Worm (Caenorhabditis elegans): Measurements from ENCODE around the gene F59F5.5.

Gene F59F5.5

DNA sequence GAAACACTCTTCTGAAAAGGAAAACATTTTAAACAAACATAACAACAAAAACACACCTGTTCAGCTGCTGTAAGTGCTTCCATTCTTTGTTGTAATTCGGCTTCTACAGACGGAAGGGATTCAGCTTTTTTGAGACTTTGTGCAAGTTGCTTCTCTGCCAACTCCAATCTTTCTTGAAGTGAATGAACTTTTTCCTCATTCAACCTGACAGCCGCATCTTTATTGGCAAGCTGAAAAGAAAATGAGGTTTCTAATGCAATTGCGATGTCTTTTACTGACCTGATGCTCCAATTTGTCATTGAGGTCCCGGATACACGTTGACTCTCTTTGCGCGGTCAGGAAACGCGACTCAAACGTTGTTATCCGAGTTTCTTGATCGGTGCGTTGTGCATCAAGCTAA, 7.2 kb downstream of the F59F5.5 start:
- TF ChIP-seq ets-4 (tag; optimal IDR thresholded peaks at IDR 0.05) (no peak), pax-1 (tag; optimal IDR thresholded peaks at IDR 0.05) (no peak), lin-11 (tag; optimal IDR thresholded peaks at IDR 0.05) (no peak), ceh-14 (tag; optimal IDR thresholded peaks at IDR 0.05) (no peak), pag-3 (tag; optimal IDR thresholded peaks at IDR 0.05; ENCODE audit: borderline replicate concordance) (no peak)

- TF ChIP-seq ttx-3 (tag; optimal IDR thresholded peaks at IDR 0.05) = peak; percentile 4
- peak; percentile 93 for TF ChIP-seq ref-2 (tag; optimal IDR thresholded peaks at IDR 0.05)
- peak; percentile 92 for TF ChIP-seq ceh-18 (tag; optimal IDR thresholded peaks at IDR 0.05)
- TF ChIP-seq tbx-2 (tag; optimal IDR thresholded peaks at IDR 0.05) = peak; percentile 92
- no peak for TF ChIP-seq zip-5 (tag; optimal IDR thresholded peaks at IDR 0.05)
- TF ChIP-seq unc-55 (GFP tag; optimal IDR thresholded peaks at IDR 0.05) = peak; percentile 61
- TF ChIP-seq ztf-16 (tag; optimal IDR thresholded peaks at IDR 0.05) = no peak
- TF ChIP-seq che-1 (tag; optimal IDR thresholded peaks at IDR 0.05) = no peak
- TF ChIP-seq K09A11.1 (tag; optimal IDR thresholded peaks at IDR 0.05; ENCODE audit: insufficient read depth) = peak; percentile 44
- peak; percentile 34 for TF ChIP-seq sox-2 (GFP tag; IDR thresholded peaks at IDR 0.05)
- TF ChIP-seq ceh-9 (tag; optimal IDR thresholded peaks at IDR 0.05) = no peak
- TF ChIP-seq fkh-10 (GFP tag; optimal IDR thresholded peaks at IDR 0.05) = no peak
- no peak for TF ChIP-seq hlh-15 (tag; optimal IDR thresholded peaks at IDR 0.05)
- TF ChIP-seq C08G9.2 (tag; optimal IDR thresholded peaks at IDR 0.05) = peak; percentile 50
- TF ChIP-seq hlh-30 (tag; optimal IDR thresholded peaks at IDR 0.05; ENCODE audit: insufficient read depth) = peak; percentile 65
- TF ChIP-seq ahr-1 (tag; optimal IDR thresholded peaks at IDR 0.05) = peak; percentile 22
- peak; percentile 90 for TF ChIP-seq ceh-31 (tag; optimal IDR thresholded peaks at IDR 0.05)
- TF ChIP-seq tbx-7 (tag; optimal IDR thresholded peaks at IDR 0.05) = no peak
- TF ChIP-seq unc-3 (GFP tag; conservative IDR thresholded peaks at IDR 0.05) = no peak
- no peak for TF ChIP-seq unc-3 (tag; optimal IDR thresholded peaks at IDR 0.05)
- no peak for TF ChIP-seq pha-4 (tag; optimal IDR thresholded peaks at IDR 0.05)
- TF ChIP-seq F13H6.1 (tag; optimal IDR thresholded peaks at IDR 0.05) = peak; percentile 64
- TF ChIP-seq nhr-11 (tag; optimal IDR thresholded peaks at IDR 0.05) = no peak
- TF ChIP-seq hlh-8 (tag; optimal IDR thresholded peaks at IDR 0.05) = peak; percentile 33
- TF ChIP-seq dmd-4 (tag; optimal IDR thresholded peaks at IDR 0.05; ENCODE audit: borderline replicate concordance) = peak; percentile 52
- TF ChIP-seq fax-1 (tag; optimal IDR thresholded peaks at IDR 0.05) = peak; percentile 46
- no peak for TF ChIP-seq odd-2 (tag; optimal IDR thresholded peaks at IDR 0.05)
- TF ChIP-seq pha-2 (tag; optimal IDR thresholded peaks at IDR 0.05) = peak; percentile 69
- TF ChIP-seq elt-4 (tag; optimal IDR thresholded peaks at IDR 0.05) = no peak
- TF ChIP-seq ceh-34 (tag; optimal IDR thresholded peaks at IDR 0.05) = peak; percentile 93
- no peak for TF ChIP-seq ceh-6 (GFP tag; optimal IDR thresholded peaks at IDR 0.05)
- TF ChIP-seq dve-1 (tag; optimal IDR thresholded peaks at IDR 0.05) = peak; percentile 19
- no peak for TF ChIP-seq Y22D7AL.16 (tag; optimal IDR thresholded peaks at IDR 0.05)
- peak; percentile 60 for TF ChIP-seq ceh-19 (GFP tag; optimal IDR thresholded peaks at IDR 0.05)
- no peak for TF ChIP-seq lin-11 (tag; optimal IDR thresholded peaks at IDR 0.05)
- TF ChIP-seq sdc-2 (tag; optimal IDR thresholded peaks at IDR 0.05) = peak; percentile 80
- peak; percentile 83 for TF ChIP-seq unc-42 (tag; optimal IDR thresholded peaks at IDR 0.05)
- peak; percentile 60 for TF ChIP-seq pros-1 (tag; optimal IDR thresholded peaks at IDR 0.05)
- no peak for TF ChIP-seq mec-3 (tag; optimal IDR thresholded peaks at IDR 0.05; ENCODE audit: borderline replicate concordance)
- peak; percentile 90 for TF ChIP-seq rnt-1 (tag; optimal IDR thresholded peaks at IDR 0.05)
- peak; percentile 46 for TF ChIP-seq sox-4 (tag; optimal IDR thresholded peaks at IDR 0.05)
- peak; percentile 68 for TF ChIP-seq ceh-2 (tag; optimal IDR thresholded peaks at IDR 0.05)
- peak; percentile 31 for TF ChIP-seq ets-4 (tag; optimal IDR thresholded peaks at IDR 0.05)
- TF ChIP-seq hlh-6 (tag; optimal IDR thresholded peaks at IDR 0.05) = peak; percentile 58
- TF ChIP-seq gmeb-2 (tag; optimal IDR thresholded peaks at IDR 0.05) = peak; percentile 61
- no peak for TF ChIP-seq ama-1 (optimal IDR thresholded peaks at IDR 0.05)
- TF ChIP-seq ceh-48 (tag; optimal IDR thresholded peaks at IDR 0.05) = peak; percentile 73
These were observed 9.6 kb downstream of the F59F5.5 start, which contains the start of gene syd-2 for ce11 chrX:10555189-10555964. syd-2 (minus strand) TSS chrX:10555239.

Measured in whole organism, late embryonic.